Fruit fly (Drosophila melanogaster): ENCODE measurements around the gene CG8679.

The CG8679 gene

DNA sequence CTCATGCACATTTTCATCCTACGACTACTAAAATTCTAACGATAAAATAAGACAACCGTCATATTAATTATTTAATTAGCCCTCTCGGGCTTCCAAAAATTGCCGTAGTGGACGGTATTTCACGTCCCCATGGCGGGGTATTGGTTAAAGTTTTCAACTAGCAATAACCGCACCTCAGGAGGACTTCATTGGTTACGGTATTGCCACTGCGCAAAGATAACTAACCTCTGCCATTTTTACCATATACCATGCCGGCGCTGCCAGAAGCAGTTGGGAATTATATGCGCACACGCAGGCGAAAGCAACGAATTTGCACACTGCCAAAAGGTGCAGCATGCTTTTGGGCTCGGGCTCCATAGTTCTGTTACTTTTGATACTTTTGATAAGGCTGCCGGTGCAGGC is 3.4 kb downstream of the CG8679 start (continued):
- TF ChIP-seq usp (GFP tag; optimal IDR thresholded peaks at IDR 0.05) (no peak), psq (GFP tag; optimal IDR thresholded peaks at IDR 0.05) (peak; percentile 43), tai (GFP tag; optimal IDR thresholded peaks at IDR 0.05) (peak; percentile 80), Dif (GFP tag; optimal IDR thresholded peaks at IDR 0.05; ENCODE audit: partially characterized antibody) (peak; percentile 60), ey (GFP tag; optimal IDR thresholded peaks at IDR 0.05) (peak; percentile 65), h (GFP tag; optimal IDR thresholded peaks at IDR 0.05) (peak; percentile 83), pan (optimal IDR thresholded peaks at IDR 0.05) (no peak)

- TF ChIP-seq CG32264 (GFP tag; optimal IDR thresholded peaks at IDR 0.05) (no peak), foxo (GFP tag; optimal IDR thresholded peaks at IDR 0.05) (no peak), dsf (GFP tag; optimal IDR thresholded peaks at IDR 0.05; ENCODE audit: borderline replicate concordance) (no peak), Sp1 (GFP tag; optimal IDR thresholded peaks at IDR 0.05) (no peak), Dif (GFP tag; optimal IDR thresholded peaks at IDR 0.05; ENCODE audit: partially characterized antibody) (no peak), Hr83 (GFP tag; optimal IDR thresholded peaks at IDR 0.05; ENCODE audit: poor library complexity, severe bottlenecking) (no peak), psq (GFP tag; optimal IDR thresholded peaks at IDR 0.05) (no peak), Mio (GFP tag; optimal IDR thresholded peaks at IDR 0.05) (no peak), dl (GFP tag; optimal IDR thresholded peaks at IDR 0.05; ENCODE audit: insufficient read depth in 1 of 2, partially characterized antibody in 2 of 2) (no peak), rgr (GFP tag; optimal IDR thresholded peaks at IDR 0.05) (no peak)
Observed at dm6 chr2L:21206193-21206592, 12.2 kb downstream of the CG8679 start, which contains the start of gene clumsy. TSS of gene clumsy (plus strand) at chr2L:21206493.

DNA sequence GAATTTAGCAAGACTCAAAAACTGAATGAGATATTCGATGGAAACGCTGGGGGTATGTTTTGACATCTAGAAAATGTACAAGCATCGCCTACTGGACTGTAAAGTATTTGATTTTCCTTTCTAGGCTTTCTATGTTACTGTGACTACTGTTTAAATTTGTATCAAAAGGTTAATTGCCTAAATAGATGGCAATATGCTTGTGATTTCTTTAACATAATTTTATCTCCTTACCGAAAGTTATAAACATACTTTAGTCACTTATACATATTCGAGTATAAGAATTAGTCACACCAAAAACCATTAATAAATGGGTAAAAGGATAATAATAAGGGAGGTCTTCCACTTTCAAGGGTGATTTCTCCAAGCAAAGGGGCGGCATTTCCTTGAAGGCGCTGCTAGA is 15.6 kb downstream of the CG8679 start, which contains the start of gene CG31988:
CG31988 (minus strand) TSS at position 101 of the 400 bp plus-strand sequence.
- no peak for TF ChIP-seq OdsH (GFP tag; optimal IDR thresholded peaks at IDR 0.05)
- no peak for TF ChIP-seq Myc (optimal IDR thresholded peaks at IDR 0.05)
- TF ChIP-seq Mio (GFP tag; optimal IDR thresholded peaks at IDR 0.05) = no peak
- TF ChIP-seq woc (GFP tag; optimal IDR thresholded peaks at IDR 0.05) = no peak
- TF ChIP-seq CrebA (GFP tag; optimal IDR thresholded peaks at IDR 0.05; ENCODE audit: borderline replicate concordance) = no peak
- TF ChIP-seq br (GFP tag; optimal IDR thresholded peaks at IDR 0.05) = no peak
- no peak for TF ChIP-seq rgr (GFP tag; optimal IDR thresholded peaks at IDR 0.05)
- no peak for TF ChIP-seq sv (GFP tag; optimal IDR thresholded peaks at IDR 0.05)

DNA sequence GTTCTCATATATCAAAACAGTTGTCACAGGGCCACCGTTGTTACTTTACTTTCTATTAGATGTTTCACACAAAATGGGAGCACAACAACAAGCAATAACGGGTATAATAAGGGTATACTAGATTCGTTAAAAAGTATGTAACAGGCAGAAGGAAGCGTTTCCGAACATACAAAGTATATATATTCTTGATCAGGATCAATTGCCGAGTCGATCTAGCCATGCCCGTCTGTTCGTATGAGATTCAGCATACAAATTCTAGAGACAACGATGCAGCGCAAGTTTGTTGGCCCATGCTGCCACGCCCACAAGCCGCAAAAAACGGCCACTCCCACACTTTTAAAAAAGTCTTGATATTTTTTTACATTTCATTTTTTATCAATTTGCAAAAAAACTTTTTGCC is 18.1 kb downstream of the CG8679 start, which contains the start of gene CG31624:
CG31624 (minus strand) TSS at position 101 of the 400 bp plus-strand sequence.
- TF ChIP-seq lola (GFP tag; optimal IDR thresholded peaks at IDR 0.05) (no peak), usp (GFP tag; optimal IDR thresholded peaks at IDR 0.05) (no peak), Dif (GFP tag; optimal IDR thresholded peaks at IDR 0.05; ENCODE audit: partially characterized antibody) (no peak), Dfd (GFP tag; optimal IDR thresholded peaks at IDR 0.05) (peak; percentile 16), foxo (GFP tag; optimal IDR thresholded peaks at IDR 0.05) (no peak), jim (GFP tag; optimal IDR thresholded peaks at IDR 0.05) (no peak), OdsH (GFP tag; optimal IDR thresholded peaks at IDR 0.05) (no peak)

DNA sequence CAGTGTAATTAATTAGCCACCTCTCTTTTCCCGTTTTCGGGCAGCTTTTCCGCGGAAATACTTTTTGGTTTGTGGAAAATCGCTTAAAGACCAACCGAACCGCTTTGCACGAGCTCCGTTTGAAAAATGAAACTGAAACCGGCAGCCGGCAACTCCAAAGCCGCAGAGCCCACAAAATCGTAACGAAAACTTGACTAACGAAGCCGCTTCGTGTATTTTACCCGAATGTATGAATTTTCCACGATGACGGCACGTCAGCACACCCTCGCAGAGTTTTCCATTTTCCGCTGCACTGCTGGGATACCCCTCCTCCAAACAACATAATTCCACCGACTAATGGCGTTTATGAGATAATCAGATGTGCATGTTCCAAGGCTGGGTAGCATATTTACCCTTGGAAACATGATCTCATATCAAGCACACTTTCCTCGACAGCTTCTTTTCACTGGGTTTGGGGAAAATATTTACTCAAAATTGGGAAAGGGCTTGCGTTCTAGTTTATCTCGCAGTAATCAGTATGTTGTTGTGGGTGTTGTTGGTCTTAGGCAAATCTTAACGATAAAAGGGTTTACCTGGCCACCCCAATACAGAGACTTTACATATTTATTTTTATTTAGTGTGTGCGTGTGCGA is 19.6 kb downstream of the CG8679 start, which contains the start of gene Ret:
Ret (minus strand) TSS at position 130 of the 632 bp plus-strand sequence.
- TF ChIP-seq Myc (optimal IDR thresholded peaks at IDR 0.05) = no peak
- no peak for TF ChIP-seq CrebA (GFP tag; optimal IDR thresholded peaks at IDR 0.05; ENCODE audit: borderline replicate concordance)
- no peak for TF ChIP-seq GATAd (GFP tag; optimal IDR thresholded peaks at IDR 0.05)
- TF ChIP-seq pan (optimal IDR thresholded peaks at IDR 0.05) = no peak
- no peak for TF ChIP-seq psq (GFP tag; optimal IDR thresholded peaks at IDR 0.05)
- TF ChIP-seq lola (GFP tag; optimal IDR thresholded peaks at IDR 0.05) = no peak
- no peak for TF ChIP-seq Jra (GFP tag; optimal IDR thresholded peaks at IDR 0.05)
- TF ChIP-seq Hr78 (GFP tag; optimal IDR thresholded peaks at IDR 0.05) = no peak
- TF ChIP-seq Mio (GFP tag; optimal IDR thresholded peaks at IDR 0.05) = no peak
- TF ChIP-seq Abd-B (GFP tag; optimal IDR thresholded peaks at IDR 0.05) = no peak
- TF ChIP-seq CG9705 (GFP tag; optimal IDR thresholded peaks at IDR 0.05) = no peak
- TF ChIP-seq fru (GFP tag; optimal IDR thresholded peaks at IDR 0.05) = no peak
- no peak for TF ChIP-seq Hnf4 (GFP tag; optimal IDR thresholded peaks at IDR 0.05)
- TF ChIP-seq CG32264 (GFP tag; optimal IDR thresholded peaks at IDR 0.05) = no peak
- TF ChIP-seq usp (GFP tag; optimal IDR thresholded peaks at IDR 0.05) = no peak
- no peak for TF ChIP-seq Dif (GFP tag; optimal IDR thresholded peaks at IDR 0.05; ENCODE audit: partially characterized antibody)
- no peak for TF ChIP-seq sv (GFP tag; optimal IDR thresholded peaks at IDR 0.05)
- no peak for TF ChIP-seq br (GFP tag; optimal IDR thresholded peaks at IDR 0.05)
- no peak for TF ChIP-seq Hr83 (GFP tag; optimal IDR thresholded peaks at IDR 0.05; ENCODE audit: poor library complexity, severe bottlenecking)
- no peak for TF ChIP-seq Rel (GFP tag; optimal IDR thresholded peaks at IDR 0.05)
- TF ChIP-seq Rel (tag; optimal IDR thresholded peaks at IDR 0.05) = no peak

Data from whole organism, wandering third instar larva.